Fruit fly (Drosophila melanogaster): ENCODE results near the gene CG34289.

- TF ChIP-seq CG7101 (tag; optimal IDR thresholded peaks at IDR 0.05) = no peak
- no peak for TF ChIP-seq kay (GFP tag; ENCODE audit: borderline replicate concordance)
- TF ChIP-seq bab1 (GFP tag; optimal IDR thresholded peaks at IDR 0.05) = no peak
- no peak for TF ChIP-seq CG5204 (GFP tag; optimal IDR thresholded peaks at IDR 0.05)
- no peak for TF ChIP-seq pad (GFP tag; optimal IDR thresholded peaks at IDR 0.05)
- no peak for TF ChIP-seq cnc (optimal IDR thresholded peaks at IDR 0.05)
- no peak for TF ChIP-seq Clk (GFP tag; optimal IDR thresholded peaks at IDR 0.05)
- no peak for TF ChIP-seq CG33017 (tag; optimal IDR thresholded peaks at IDR 0.05)
- TF ChIP-seq CG1620 (GFP tag; optimal IDR thresholded peaks at IDR 0.05) = no peak
- no peak for TF ChIP-seq tj (GFP tag; optimal IDR thresholded peaks at IDR 0.05)
Observed at dm6 chr3R:23503511-23503910, 3.8 kb downstream of the CG34289 start.

Measured in whole organism, adult.